Worm (Caenorhabditis elegans): Measurements from ENCODE around the gene fkh-2.

ce11 chrX:3694172-3694571 is 48.0 kb downstream of the fkh-2 start:
- TF ChIP-seq gmeb-1 (tag; optimal IDR thresholded peaks at IDR 0.05) (no peak), nhr-21 (tag; optimal IDR thresholded peaks at IDR 0.05) (no peak), ztf-11 (tag; optimal IDR thresholded peaks at IDR 0.05) (no peak), nhr-6 (tag; optimal IDR thresholded peaks at IDR 0.05) (no peak), ZK546.5 (tag; optimal IDR thresholded peaks at IDR 0.05) (no peak), zag-1 (tag; optimal IDR thresholded peaks at IDR 0.05) (peak; percentile 54)
